Worm (Caenorhabditis elegans) whole organism, L1 larva: Measurements from ENCODE around the gene bet-2.

Source experiments
- skn-1 ChIP-seq: fragments of 150-350 bp; optimal IDR thresholded peaks from 2 replicates; lab custom pipeline; 2014; ENCODE audit warnings: missing biosample characterization, missing genetic modification characterization
- snu-23 ChIP-seq: sonication (generic microtip); optimal IDR thresholded peaks from 2 replicates; lab custom pipeline; 2016; ENCODE audit warnings: missing genetic modification characterization, missing compliant biosample characterization

bet-2 gene

ce11 chrX:10624157-10624623 lies 55.1 kb downstream of the bet-2 start, which contains the start of gene abl-1 (continued):
- TF ChIP-seq snu-23 (GFP tag; lab: Kevin White, UChicago) (peak; percentile 26), skn-1 (peak; percentile 38)
